Fruit fly (Drosophila melanogaster) whole organism, adult: Measurements from ENCODE around the gene CG9254.

ENCODE experiments used
- CG11617 ChIP-seq: fragments of 200-800 bp; sonication (Bioruptor generic); optimal IDR thresholded peaks from 2 replicates; lab custom pipeline; 2017; ENCODE audit warnings: mild to moderate bottlenecking, missing biosample characterization, missing genetic modification reagents, missing genetic modification characterization
- CG14711 ChIP-seq: fragments of 200-800 bp; sonication (Bioruptor generic); optimal IDR thresholded peaks from 2 replicates; lab custom pipeline; 2018; ENCODE audit warnings: missing biosample characterization, mild to moderate bottlenecking, missing genetic modification characterization, moderate library complexity
- CG7045 ChIP-seq: fragments of 200-800 bp; sonication (Bioruptor generic); optimal IDR thresholded peaks from 2 replicates; lab custom pipeline; 2017; ENCODE audit warnings: missing biosample characterization, mild to moderate bottlenecking, missing genetic modification characterization
- Crg-1 ChIP-seq: fragments of 200-800 bp; sonication (Bioruptor generic); optimal IDR thresholded peaks from 2 replicates; lab custom pipeline; 2016; ENCODE audit warnings: missing biosample characterization, missing genetic modification characterization
- Hr96 ChIP-seq: fragments of 200-800 bp; sonication (Bioruptor generic); optimal IDR thresholded peaks from 2 replicates; lab custom pipeline; 2016; ENCODE audit warnings: missing biosample characterization, missing genetic modification characterization
- bab1 ChIP-seq: fragments of 200-800 bp; sonication (Bioruptor generic); optimal IDR thresholded peaks from 3 replicates; lab custom pipeline; 2019; ENCODE audit warnings: missing biosample characterization, mild to moderate bottlenecking, missing genetic modification characterization, moderate library complexity
- tj ChIP-seq: fragments of 200-800 bp; sonication (Bioruptor generic); optimal IDR thresholded peaks from 3 replicates; lab custom pipeline; 2017; ENCODE audit warnings: missing biosample characterization, mild to moderate bottlenecking, missing genetic modification characterization, moderate library complexity
- toe ChIP-seq: fragments of 200-800 bp; sonication (Bioruptor generic); optimal IDR thresholded peaks from 2 replicates; lab custom pipeline; 2016; ENCODE audit warnings: missing biosample characterization, missing genetic modification characterization

- TF ChIP-seq Hr96 (no peak), CG14711 (tag; lab: Kevin White, UChicago) (no peak), bab1 (no peak), CG7045 (GFP tag; lab: Kevin White, UChicago) (no peak), tj (GFP tag; lab: Kevin White, UChicago) (no peak), Crg-1 (no peak), CG11617 (GFP tag; lab: Kevin White, UChicago) (no peak), toe (no peak)
These were observed 16.7 kb upstream of the CG9254 start for dm6 chr2L:13613720-13614119.
